Comparison of ENCODE assay signal across 2 worm cellular contexts in genomic region chrIII:5980274-5980918, ce11.
TF ChIP-seq lines count a peak whose summit lies in the region.

No protein-coding gene starts in this region.

TF ChIP-seq in whole organism, L1 larva, 84 proteins besides CTCF, POLR2A, EP300 and RAD21 (continued from another document):
- TF ChIP-seq alr-1 (tag; optimal IDR thresholded peaks at IDR 0.05; lab: Kevin White, UChicago; ENCODE audit: borderline replicate concordance): no peak
- no peak for TF ChIP-seq rnt-1 (tag; optimal IDR thresholded peaks at IDR 0.05; lab: Kevin White, UChicago)
- TF ChIP-seq tlp-1 (tag; optimal IDR thresholded peaks at IDR 0.05; lab: Kevin White, UChicago): no peak
- no peak for TF ChIP-seq elt-2 (tag; optimal IDR thresholded peaks at IDR 0.05; lab: Kevin White, UChicago)
- TF ChIP-seq nhr-71 (tag; optimal IDR thresholded peaks at IDR 0.05; lab: Kevin White, UChicago): peak; percentile 11
- peak; percentile 92 for TF ChIP-seq fkh-4 (tag; optimal IDR thresholded peaks at IDR 0.05; lab: Kevin White, UChicago; ENCODE audit: borderline replicate concordance)
- TF ChIP-seq lsy-2 (tag; optimal IDR thresholded peaks at IDR 0.05; lab: Kevin White, UChicago): no peak
- no peak for TF ChIP-seq pqm-1 (tag; optimal IDR thresholded peaks at IDR 0.05; lab: Kevin White, UChicago)
- TF ChIP-seq vab-15 (tag; optimal IDR thresholded peaks at IDR 0.05; lab: Kevin White, UChicago): no peak

TF ChIP-seq in whole organism, L4 larva, 104 proteins besides CTCF, POLR2A, EP300 and RAD21 (continued from another document):
- peak; percentile 32 for TF ChIP-seq hlh-11 (tag; optimal IDR thresholded peaks at IDR 0.05; lab: Kevin White, UChicago)
- no peak for TF ChIP-seq F37D6.2 (tag; optimal IDR thresholded peaks at IDR 0.05; lab: Kevin White, UChicago)
- no peak for TF ChIP-seq skn-1 (tag; optimal IDR thresholded peaks at IDR 0.05; lab: Kevin White, UChicago)
- TF ChIP-seq nhr-237 (tag; optimal IDR thresholded peaks at IDR 0.05; lab: Kevin White, UChicago): no peak
- TF ChIP-seq ceh-28 (tag; optimal IDR thresholded peaks at IDR 0.05; lab: Kevin White, UChicago): no peak
- no peak for TF ChIP-seq nhr-41 (GFP tag; IDR thresholded peaks at IDR 0.05; lab: Robert Waterston, UW)
- TF ChIP-seq cey-2 (tag; optimal IDR thresholded peaks at IDR 0.05; lab: Kevin White, UChicago; ENCODE audit: borderline replicate concordance, insufficient read depth): no peak
- TF ChIP-seq tra-1 (GFP tag; IDR thresholded peaks at IDR 0.05; lab: Robert Waterston, UW): no peak
- no peak for TF ChIP-seq ceh-62 (tag; optimal IDR thresholded peaks at IDR 0.05; lab: Kevin White, UChicago)
- TF ChIP-seq ceh-44 (GFP tag; IDR thresholded peaks at IDR 0.05; lab: Robert Waterston, UW): no peak
- no peak for TF ChIP-seq zfp-3 (GFP tag; conservative IDR thresholded peaks at IDR 0.05; lab: Robert Waterston, UW)
- no peak for TF ChIP-seq lsy-2 (tag; optimal IDR thresholded peaks at IDR 0.05; lab: Kevin White, UChicago)
- TF ChIP-seq hif-1 (tag; optimal IDR thresholded peaks at IDR 0.05; lab: Kevin White, UChicago): no peak
- no peak for TF ChIP-seq egl-27 (tag; optimal IDR thresholded peaks at IDR 0.05; lab: Kevin White, UChicago)
- no peak for TF ChIP-seq daf-19 (GFP tag; conservative IDR thresholded peaks at IDR 0.05; lab: Robert Waterston, UW)
- TF ChIP-seq lin-29 (GFP tag; IDR thresholded peaks at IDR 0.05; lab: Robert Waterston, UW): no peak
- no peak for TF ChIP-seq ZK546.5 (tag; optimal IDR thresholded peaks at IDR 0.05; lab: Kevin White, UChicago)
- TF ChIP-seq F10B5.3 (tag; optimal IDR thresholded peaks at IDR 0.05; lab: Kevin White, UChicago): no peak
- TF ChIP-seq zip-2 (tag; optimal IDR thresholded peaks at IDR 0.05; lab: Kevin White, UChicago): no peak
- TF ChIP-seq Y48G9A.11 (GFP tag; IDR thresholded peaks at IDR 0.05; lab: Robert Waterston, UW): no peak
- peak; percentile 37 for TF ChIP-seq nhr-6 (tag; optimal IDR thresholded peaks at IDR 0.05; lab: Kevin White, UChicago)
- no peak for TF ChIP-seq gei-8 (GFP tag; optimal IDR thresholded peaks at IDR 0.05; lab: Kevin White, UChicago)
- no peak for TF ChIP-seq hlh-30 (tag; optimal IDR thresholded peaks at IDR 0.05; lab: Kevin White, UChicago; ENCODE audit: insufficient read depth)
- no peak for TF ChIP-seq nhr-111 (GFP tag; optimal IDR thresholded peaks at IDR 0.05; lab: Kevin White, UChicago)
- TF ChIP-seq ztf-11 (tag; optimal IDR thresholded peaks at IDR 0.05; lab: Kevin White, UChicago): no peak
- no peak for TF ChIP-seq F44E2.7 (GFP tag; IDR thresholded peaks at IDR 0.05; lab: Robert Waterston, UW)
- TF ChIP-seq ceh-32 (tag; optimal IDR thresholded peaks at IDR 0.05; lab: Kevin White, UChicago; ENCODE audit: poor library complexity): no peak
- peak; percentile 36 for TF ChIP-seq mes-2 (tag; optimal IDR thresholded peaks at IDR 0.05; lab: Kevin White, UChicago; ENCODE audit: poor library complexity, severe bottlenecking)
- no peak for TF ChIP-seq daf-16 (GFP tag; optimal IDR thresholded peaks at IDR 0.05; lab: Kevin White, UChicago)
- TF ChIP-seq daf-16 (tag; optimal IDR thresholded peaks at IDR 0.05; lab: Kevin White, UChicago): peak; percentile 64
- no peak for TF ChIP-seq ceh-82 (tag; optimal IDR thresholded peaks at IDR 0.05; lab: Kevin White, UChicago)
- TF ChIP-seq set-16 (GFP tag; IDR thresholded peaks at IDR 0.05; lab: Robert Waterston, UW): no peak
- no peak for TF ChIP-seq nhr-48 (tag; optimal IDR thresholded peaks at IDR 0.05; lab: Kevin White, UChicago)
- TF ChIP-seq lin-38 (GFP tag; IDR thresholded peaks at IDR 0.05; lab: Robert Waterston, UW): no peak
- TF ChIP-seq dpl-1 (GFP tag; optimal IDR thresholded peaks at IDR 0.05; lab: Kevin White, UChicago): no peak
- TF ChIP-seq spr-1 (tag; optimal IDR thresholded peaks at IDR 0.05; lab: Kevin White, UChicago): no peak
- no peak for TF ChIP-seq spr-3 (GFP tag; optimal IDR thresholded peaks at IDR 0.05; lab: Kevin White, UChicago)
